Fruit fly (Drosophila melanogaster): Measurements from ENCODE around the gene CG32599.

CG32599 gene

DNA sequence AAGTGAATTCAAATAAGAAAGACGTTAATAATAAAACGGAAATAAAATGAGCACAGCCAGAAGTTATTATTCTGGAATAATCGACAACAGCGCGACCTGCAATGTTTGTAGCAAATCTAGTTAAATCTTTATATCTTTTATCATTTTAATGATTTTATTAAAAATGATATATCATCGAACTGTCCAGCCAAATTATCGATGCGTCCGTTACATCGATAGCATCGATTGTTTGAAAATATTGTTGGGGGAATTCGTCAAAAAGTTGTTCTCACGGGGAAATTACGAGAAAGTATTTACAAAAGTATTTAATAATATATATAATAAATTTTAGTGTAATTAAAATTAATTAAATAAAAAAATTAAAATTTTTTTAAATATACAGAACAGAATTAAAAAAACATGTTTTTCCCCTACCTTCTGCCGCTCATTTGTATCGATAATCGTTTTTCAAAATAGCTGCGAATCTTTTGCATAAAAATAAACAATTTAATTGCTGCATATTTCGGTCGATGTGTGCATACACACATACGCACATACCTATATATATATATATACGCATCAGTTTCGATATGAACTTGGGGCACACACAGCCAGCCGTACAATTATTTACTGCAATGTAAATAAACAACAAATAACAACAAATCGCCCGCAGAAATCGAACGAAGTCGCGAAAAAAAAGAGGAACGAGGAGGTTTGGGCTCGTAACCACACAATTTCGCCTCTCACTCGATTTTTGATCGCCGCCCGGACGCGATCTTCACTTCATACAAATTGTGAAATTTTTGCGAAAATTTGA lies at the start of gene CG32599:
Gene CG32599 (plus strand): TSS at position 746 of the 796 bp plus-strand sequence.
- TF ChIP-seq CG17801 (GFP tag; optimal IDR thresholded peaks at IDR 0.05; ENCODE audit: partially characterized antibody): no peak

DNA sequence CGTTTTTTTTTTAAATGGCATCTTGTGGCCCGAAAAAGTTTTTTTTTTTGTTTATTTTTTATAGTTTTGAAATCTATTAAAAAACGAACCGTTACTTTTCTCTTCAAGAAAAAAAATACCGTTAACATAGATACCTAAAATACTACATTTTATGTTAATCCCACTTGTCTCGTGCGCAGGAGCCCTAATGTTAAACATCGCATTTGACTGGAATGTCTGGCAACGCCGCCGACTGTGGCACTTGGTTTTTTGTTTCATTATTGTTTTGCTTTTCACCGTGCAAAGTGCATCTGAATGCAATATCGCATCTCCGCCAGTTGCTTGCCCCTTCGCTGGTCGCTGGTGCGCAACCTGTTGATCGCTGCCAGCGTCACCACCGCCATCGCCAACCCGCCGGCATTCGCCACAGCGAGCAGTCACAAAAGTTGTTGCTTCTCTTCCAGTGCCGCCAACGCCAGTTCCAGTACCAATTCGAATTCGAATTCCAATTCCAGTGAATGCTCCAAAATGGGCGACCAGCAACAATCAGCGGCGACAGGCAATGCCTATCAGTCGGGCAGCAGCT lies 43.4 kb upstream of the CG32599 start, which contains the start of gene CG11590:
Gene CG11590 (plus strand): TSS at position 212 of the 565 bp plus-strand sequence.
- no peak for TF ChIP-seq CG17801 (GFP tag; optimal IDR thresholded peaks at IDR 0.05; ENCODE audit: partially characterized antibody)

DNA sequence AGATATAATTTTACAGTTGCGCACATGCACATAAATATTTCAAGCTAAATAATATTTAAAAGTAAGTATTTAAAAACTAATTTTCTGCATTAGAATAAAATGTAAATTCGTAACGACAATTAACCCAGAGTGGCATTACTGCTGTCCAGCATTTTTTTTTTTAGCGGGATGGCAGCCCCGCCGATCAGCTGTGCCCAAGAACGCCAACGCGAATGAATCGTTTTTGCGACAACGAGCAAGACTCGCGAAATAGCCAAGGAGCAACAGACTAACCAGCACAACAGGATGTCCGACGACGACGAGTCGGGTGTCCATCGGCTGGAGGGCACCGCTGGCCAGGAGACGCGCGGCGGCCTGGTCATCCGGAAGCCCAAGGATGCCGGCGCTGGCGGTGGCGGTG lies 42.3 kb upstream of the CG32599 start, which contains the start of gene Prp16:
Gene Prp16 (plus strand): TSS at position 185 of the 400 bp plus-strand sequence.
- no peak for TF ChIP-seq CG17801 (GFP tag; optimal IDR thresholded peaks at IDR 0.05; ENCODE audit: partially characterized antibody)

DNA sequence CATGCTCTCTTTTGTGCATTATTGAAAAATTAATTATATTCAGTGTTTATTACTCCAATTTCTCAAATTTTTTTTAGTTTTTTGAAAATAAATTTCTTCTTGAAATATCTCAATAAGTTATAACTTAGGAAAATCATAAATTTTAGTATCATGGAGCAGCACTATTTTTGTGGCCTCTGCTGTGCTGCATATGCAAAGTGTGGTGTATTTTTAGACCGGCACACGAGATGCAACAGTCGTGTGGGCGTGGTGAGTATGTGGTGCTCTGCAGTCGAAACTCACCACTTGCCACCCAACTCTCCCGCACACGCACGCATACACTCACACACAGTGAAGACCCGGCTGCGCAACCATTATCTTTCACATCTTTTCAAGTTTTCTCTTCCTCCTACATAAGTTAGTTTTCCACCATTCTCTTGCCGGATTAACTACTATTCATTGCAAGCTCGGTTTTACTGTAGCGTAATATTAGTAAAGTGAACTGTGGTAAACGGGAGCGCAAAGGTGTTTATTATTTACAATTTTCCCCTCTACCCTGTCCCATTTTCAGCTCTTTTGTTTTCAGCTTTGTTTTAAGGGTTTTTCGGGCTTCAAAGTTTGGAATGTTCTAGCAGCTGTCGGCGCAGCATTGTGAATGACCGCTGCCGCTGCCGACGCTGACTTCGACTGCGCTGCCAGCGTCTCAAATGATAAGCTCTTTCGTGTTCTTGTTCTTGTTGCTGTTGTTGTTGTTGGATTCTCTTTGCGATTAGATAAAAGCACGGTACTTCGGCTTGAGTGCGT lies 34.9 kb upstream of the CG32599 start:
- TF ChIP-seq CG17801 (GFP tag; optimal IDR thresholded peaks at IDR 0.05; ENCODE audit: partially characterized antibody): peak; percentile 49

DNA sequence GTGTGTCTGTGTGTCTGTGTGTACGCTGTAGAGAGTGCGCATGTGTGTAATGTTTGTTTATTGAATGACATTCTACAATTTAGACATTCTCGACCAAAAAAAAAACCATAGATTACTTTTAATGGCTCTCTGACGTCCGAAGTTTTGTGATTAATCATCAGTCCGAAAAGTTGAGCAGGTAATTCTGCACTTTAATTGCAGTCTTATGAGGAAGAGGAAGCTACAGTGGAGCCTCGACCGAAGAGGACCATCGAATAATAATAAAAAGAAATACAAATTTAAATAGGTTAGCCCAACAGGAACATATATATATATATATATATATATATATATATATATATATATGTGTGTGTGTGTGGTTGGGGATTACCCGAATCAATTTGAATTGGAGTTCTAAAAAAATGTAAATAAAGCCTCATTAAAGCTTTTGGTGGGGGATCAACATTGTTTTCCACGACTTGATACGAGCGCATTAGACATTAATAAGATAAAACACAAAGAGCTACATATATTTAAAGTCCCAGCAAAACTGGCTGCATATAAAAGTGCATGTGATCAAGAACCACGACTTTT lies 34.2 kb upstream of the CG32599 start:
- TF ChIP-seq CG17801 (GFP tag; optimal IDR thresholded peaks at IDR 0.05; ENCODE audit: partially characterized antibody): no peak

DNA sequence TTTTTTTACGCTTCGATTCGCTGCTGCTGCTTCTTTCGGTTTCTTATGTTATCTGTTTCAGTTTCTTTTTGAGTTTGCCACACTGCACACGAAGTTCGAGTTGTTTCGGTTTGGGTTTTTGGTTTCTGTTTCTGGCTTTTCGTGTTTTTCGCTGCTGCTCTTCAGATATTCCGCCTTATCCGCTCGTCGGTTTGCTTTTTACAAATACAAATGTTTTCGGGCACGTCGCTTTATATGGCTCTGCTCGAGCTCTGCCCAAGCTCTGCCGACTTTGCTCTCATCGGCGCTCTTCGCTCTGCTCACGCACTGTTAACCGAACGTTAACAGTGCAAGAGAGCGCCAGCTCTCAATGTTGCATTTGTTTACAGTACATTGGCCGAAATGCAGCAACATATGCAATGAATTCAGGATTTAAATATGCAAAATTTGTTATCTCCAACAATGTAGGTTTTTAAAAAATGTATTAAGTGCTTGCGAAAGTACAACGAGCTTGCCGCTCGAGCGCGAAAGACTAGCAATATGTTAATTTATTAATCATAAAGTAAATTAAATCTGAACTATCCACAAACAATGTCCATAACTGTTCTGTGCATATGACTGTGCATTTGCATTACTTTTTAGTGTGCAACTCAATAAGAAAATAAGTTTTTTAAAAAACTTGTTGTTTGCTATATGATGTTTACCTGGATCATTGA lies 32.1 kb upstream of the CG32599 start:
- peak; percentile 49 for TF ChIP-seq CG17801 (GFP tag; optimal IDR thresholded peaks at IDR 0.05; ENCODE audit: partially characterized antibody)

DNA sequence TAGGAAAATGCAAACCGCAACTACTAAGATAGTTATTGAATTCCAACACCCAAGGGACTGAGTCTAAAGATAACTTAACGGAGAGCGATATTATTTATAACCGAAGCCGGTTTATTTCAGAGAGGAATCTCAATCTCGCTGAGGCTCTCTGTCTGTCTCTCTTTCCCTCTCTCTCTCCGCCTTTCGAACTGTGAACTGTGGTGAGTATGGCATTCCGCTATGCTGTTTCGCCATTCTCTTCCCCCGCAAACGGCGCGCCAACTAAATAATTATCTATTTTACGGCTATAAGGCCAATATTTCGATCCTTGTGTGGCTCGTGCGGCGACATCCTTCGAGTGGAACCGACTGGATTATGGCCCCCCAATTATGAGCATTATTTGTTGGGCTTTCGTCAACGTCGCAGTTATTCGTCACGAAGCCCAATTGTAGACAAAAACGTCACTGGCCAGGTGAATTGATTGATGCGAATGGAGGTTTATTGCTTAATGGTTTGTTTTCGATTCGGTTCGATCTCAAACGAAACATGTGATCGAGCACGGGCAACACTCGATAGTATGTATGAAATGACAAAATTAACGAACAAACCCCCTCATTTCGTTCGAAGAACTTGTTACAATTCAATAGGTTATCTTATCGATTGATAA lies 31.2 kb upstream of the CG32599 start:
- TF ChIP-seq CG17801 (GFP tag; optimal IDR thresholded peaks at IDR 0.05; ENCODE audit: partially characterized antibody): no peak

DNA sequence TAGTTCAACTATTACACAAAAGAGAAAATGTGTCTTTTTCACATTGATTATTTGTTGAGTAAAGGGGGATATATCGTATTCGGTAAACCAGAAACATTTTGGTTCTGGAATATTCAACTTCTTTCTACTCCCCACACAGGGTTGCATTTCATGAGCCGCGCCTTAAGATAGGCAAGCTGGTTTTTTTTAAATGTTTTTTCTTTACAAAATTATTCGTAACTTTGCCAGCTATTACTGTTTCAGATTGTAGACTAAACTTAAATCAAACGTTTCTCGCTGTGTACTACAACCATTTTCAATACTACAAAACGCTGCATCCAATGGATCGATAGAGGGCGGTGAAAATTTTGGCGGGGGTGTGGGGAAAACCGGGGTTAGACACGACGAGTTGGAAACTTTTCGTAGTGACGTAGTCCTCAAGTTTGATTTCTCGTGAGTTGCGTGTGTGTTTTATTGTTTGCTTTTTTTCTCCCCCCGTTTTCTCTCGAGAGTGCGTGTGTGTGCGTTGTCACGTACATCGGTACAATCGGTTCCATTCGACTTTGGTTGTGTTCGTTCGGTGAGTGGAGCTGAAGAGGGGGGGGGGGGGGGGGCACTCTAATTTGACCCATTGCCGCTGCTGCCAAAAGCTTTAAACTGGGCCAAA lies 29.9 kb upstream of the CG32599 start:
- TF ChIP-seq CG17801 (GFP tag; optimal IDR thresholded peaks at IDR 0.05; ENCODE audit: partially characterized antibody): no peak

DNA sequence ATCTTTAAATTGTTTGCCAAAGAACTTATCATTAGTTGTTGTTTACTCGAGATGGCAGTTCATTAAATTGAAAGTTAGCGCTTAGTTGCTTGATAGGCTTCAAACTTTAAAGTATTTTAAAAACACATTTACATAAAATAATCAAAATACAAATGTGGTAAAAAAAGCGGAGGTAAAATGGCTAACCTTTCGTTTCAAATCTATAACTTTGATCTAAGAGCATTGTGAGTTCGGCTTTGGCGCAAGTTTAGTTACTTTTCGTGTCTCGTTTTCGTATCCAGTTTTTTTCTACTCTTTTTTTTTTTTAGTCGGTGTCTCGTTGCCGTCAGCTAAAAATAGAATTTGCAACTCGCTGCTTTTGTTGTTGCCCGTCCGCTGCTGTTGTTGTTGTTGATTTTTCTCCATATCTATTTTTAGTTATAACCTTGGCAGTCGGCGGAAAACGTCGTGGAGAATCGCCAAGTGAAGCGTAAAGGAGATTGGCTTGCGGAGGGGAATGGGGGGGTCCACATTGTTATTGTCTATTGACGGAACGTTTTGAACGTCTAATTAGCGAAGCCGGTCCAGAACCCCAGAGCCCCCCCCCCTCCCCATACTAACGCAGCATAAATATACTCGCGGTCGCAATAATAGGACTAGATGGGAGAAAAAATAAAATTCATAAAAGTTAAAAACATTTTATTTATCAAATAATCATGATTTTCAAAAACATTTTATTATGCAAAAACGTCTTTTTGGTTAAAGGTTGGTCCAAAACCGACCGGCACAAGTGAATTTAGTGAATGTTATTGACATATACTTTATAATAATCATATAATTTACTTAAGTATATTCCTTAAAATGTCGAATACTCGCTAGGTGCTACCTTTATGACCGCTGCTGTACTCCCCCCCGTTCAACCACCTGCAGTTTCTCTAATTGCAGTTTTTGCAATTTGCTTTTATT lies 28.7 kb upstream of the CG32599 start:
- peak; percentile 79 for TF ChIP-seq CG17801 (GFP tag; optimal IDR thresholded peaks at IDR 0.05; ENCODE audit: partially characterized antibody)

DNA sequence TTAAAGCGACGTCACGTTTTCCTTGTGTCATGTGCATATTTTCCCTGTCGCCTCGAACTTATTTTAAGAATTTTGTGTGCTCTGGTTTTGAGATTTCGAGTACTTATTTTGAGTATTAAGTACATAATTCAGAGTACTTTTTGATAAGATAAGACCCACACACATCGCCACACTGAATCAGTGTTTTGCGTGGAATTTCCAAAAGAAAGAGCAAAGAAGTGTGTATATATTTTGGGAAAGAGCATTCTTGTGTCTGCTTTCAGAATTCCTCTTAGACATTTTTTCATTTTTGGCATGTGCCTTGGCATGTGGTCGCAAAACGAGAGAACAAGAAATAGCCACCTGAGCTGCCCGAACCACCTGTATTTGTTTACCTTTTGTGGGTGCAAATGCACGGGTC lies 27.7 kb upstream of the CG32599 start:
- no peak for TF ChIP-seq CG17801 (GFP tag; optimal IDR thresholded peaks at IDR 0.05; ENCODE audit: partially characterized antibody)

DNA sequence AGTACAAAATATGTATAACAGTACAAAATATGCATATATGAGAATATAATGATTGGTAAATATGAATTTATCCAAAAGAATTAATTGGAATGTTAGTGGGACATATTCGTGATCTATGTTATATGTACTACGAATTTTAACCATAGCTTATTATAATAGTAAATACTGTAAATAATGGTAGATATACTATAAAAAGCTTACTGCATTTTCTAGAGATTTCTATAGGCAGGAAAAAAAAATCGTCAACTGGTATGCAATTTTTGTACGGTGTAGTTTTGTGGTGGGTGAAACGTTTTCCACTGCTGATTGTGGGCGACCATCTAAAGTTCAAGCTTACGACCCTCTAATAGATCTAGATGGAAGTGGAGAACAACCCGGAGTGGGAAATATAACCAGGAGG lies 26.6 kb upstream of the CG32599 start:
- TF ChIP-seq CG17801 (GFP tag; optimal IDR thresholded peaks at IDR 0.05; ENCODE audit: partially characterized antibody): no peak

DNA sequence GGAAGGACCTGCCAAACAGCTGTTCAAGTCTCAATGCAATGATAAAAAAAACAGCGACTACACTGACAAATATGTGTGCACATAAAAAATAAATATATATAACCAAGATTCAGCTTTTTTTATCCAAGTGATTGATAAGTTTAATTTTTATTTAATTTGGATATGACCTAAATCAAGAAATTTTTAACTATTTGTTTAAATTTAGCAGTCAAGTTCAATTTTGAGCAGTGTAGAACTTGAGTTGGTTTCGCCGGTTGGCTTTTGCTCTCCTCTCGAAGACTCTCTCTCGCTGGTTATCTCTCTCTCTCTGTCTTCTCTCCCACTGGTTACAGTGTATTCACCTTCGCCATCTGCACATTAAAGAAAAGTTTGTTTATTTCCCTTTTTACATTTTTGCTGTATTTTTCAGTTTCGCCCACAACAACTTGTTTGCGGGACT lies 25.4 kb upstream of the CG32599 start:
- peak; percentile 91 for TF ChIP-seq CG17801 (GFP tag; optimal IDR thresholded peaks at IDR 0.05; ENCODE audit: partially characterized antibody)

DNA sequence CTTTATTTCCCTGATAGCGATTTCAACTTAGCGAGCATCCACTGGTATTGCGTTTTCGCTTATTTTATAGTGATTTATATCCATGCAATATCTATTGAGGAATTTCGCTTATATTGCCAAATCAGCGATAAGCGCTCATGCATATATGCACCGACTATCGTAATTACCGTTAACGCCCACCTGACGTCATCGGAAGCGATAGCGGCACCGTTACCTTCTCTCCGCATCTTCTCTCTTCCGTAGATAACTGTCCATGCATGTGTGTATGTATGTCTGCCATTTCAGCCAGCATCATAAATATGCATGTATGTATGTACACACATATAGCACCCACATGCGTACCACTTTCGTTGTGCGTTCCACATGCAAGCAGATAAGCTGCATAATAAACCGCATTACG lies 22.3 kb upstream of the CG32599 start:
- no peak for TF ChIP-seq CG17801 (GFP tag; optimal IDR thresholded peaks at IDR 0.05; ENCODE audit: partially characterized antibody)
